Fruit fly (Drosophila melanogaster) whole organism, embryonic: ENCODE data around the gene dnc.

ENCODE experiments used
- BEAF-32 ChIP-seq: fragments of 200-800 bp; sonication (Bioruptor generic); optimal IDR thresholded peaks from 3 replicates; lab custom pipeline; 2017; ENCODE audit warnings: missing biosample characterization, missing genetic modification characterization, mild to moderate bottlenecking, moderate library complexity, missing genetic modification reagents
- BtbVII ChIP-seq: fragments of 200-800 bp; sonication (Bioruptor generic); optimal IDR thresholded peaks from 3 replicates; lab custom pipeline; 2017; ENCODE audit warnings: missing biosample characterization, mild to moderate bottlenecking, missing genetic modification characterization
- CG10274 ChIP-seq: fragments of 200-800 bp; sonication (Bioruptor generic); optimal IDR thresholded peaks from 3 replicates; lab custom pipeline; 2017; ENCODE audit warnings: missing biosample characterization, mild to moderate bottlenecking, missing genetic modification characterization
- CG12299 ChIP-seq: fragments of 200-800 bp; sonication (Bioruptor generic); optimal IDR thresholded peaks from 2 replicates; lab custom pipeline; 2018; ENCODE audit warnings: missing biosample characterization, mild to moderate bottlenecking, missing genetic modification characterization
- CG12391 ChIP-seq: fragments of 200-800 bp; sonication (Bioruptor generic); optimal IDR thresholded peaks from 3 replicates; lab custom pipeline; 2018; ENCODE audit warnings: missing biosample characterization, mild to moderate bottlenecking, missing genetic modification characterization, moderate library complexity
- CG15269 ChIP-seq: fragments of 200-800 bp; sonication (Bioruptor generic); optimal IDR thresholded peaks from 2 replicates; lab custom pipeline; 2018; ENCODE audit warnings: missing biosample characterization, mild to moderate bottlenecking, missing genetic modification characterization, moderate library complexity
- CG16815 ChIP-seq: fragments of 200-800 bp; sonication (Bioruptor generic); optimal IDR thresholded peaks from 3 replicates; lab custom pipeline; 2017; ENCODE audit warnings: missing biosample characterization, mild to moderate bottlenecking, missing genetic modification characterization
- CG17568 ChIP-seq: fragments of 200-800 bp; sonication (Bioruptor generic); optimal IDR thresholded peaks from 2 replicates; lab custom pipeline; 2018; ENCODE audit warnings: missing biosample characterization, mild to moderate bottlenecking, missing genetic modification characterization, moderate library complexity
- CG17829 ChIP-seq: fragments of 200-800 bp; optimal IDR thresholded peaks from 2 replicates; lab custom pipeline; 2019; ENCODE audit warnings: missing biosample characterization, mild to moderate bottlenecking, missing genetic modification characterization, moderate library complexity
- CG1832 ChIP-seq: fragments of 200-800 bp; sonication (Bioruptor generic); optimal IDR thresholded peaks from 2 replicates; lab custom pipeline; 2017; ENCODE audit warnings: missing biosample characterization, mild to moderate bottlenecking, missing genetic modification characterization, inconsistent platforms
- CG2678 ChIP-seq: fragments of 200-800 bp; sonication (Bioruptor generic); optimal IDR thresholded peaks from 3 replicates; lab custom pipeline; 2019; ENCODE audit warnings: missing biosample characterization, mild to moderate bottlenecking, missing genetic modification characterization, moderate library complexity
- CG3847 ChIP-seq: fragments of 200-800 bp; sonication (Bioruptor generic); IDR thresholded peaks from 2 replicates; pipeline ENCODE4 v1.3.6; 2022; ENCODE audit warnings: missing biosample characterization, missing genetic modification characterization
- CG4282 ChIP-seq: fragments of 200-800 bp; sonication (Bioruptor generic); optimal IDR thresholded peaks from 2 replicates; lab custom pipeline; 2016; ENCODE audit warnings: missing biosample characterization, missing genetic modification characterization
- CG4328 ChIP-seq: fragments of 200-800 bp; sonication (Bioruptor generic); optimal IDR thresholded peaks from 3 replicates; lab custom pipeline; 2017; ENCODE audit warnings: missing biosample characterization, missing genetic modification reagents, missing genetic modification characterization
- CG43689 ChIP-seq: fragments of 200-800 bp; sonication (Bioruptor generic); IDR thresholded peaks from 2 replicates; pipeline ENCODE4 v1.3.6; 2022; ENCODE audit warnings: missing biosample characterization, missing genetic modification characterization
- CG4820 ChIP-seq: fragments of 200-800 bp; sonication (Bioruptor generic); optimal IDR thresholded peaks from 3 replicates; lab custom pipeline; 2016; ENCODE audit warnings: missing biosample characterization, missing genetic modification characterization
- CG5953 ChIP-seq: fragments of 200-800 bp; sonication (Bioruptor generic); IDR thresholded peaks from 2 replicates; pipeline ENCODE4 v1.3.6; 2022; ENCODE audit warnings: missing biosample characterization, missing genetic modification characterization
- CG6654 ChIP-seq: fragments of 200-800 bp; sonication (Bioruptor generic); optimal IDR thresholded peaks from 2 replicates; lab custom pipeline; 2017; ENCODE audit warnings: missing biosample characterization, mild to moderate bottlenecking, missing genetic modification characterization
- CG8924 ChIP-seq: fragments of 200-800 bp; optimal IDR thresholded peaks from 3 replicates; lab custom pipeline; 2019; ENCODE audit warnings: missing biosample characterization, mild to moderate bottlenecking, missing genetic modification characterization, moderate library complexity
- CG9215 ChIP-seq: fragments of 200-800 bp; sonication (Bioruptor generic); IDR thresholded peaks from 2 replicates; pipeline ENCODE4 v1.3.6; 2022; ENCODE audit warnings: missing biosample characterization, missing genetic modification characterization
- CHES-1-like ChIP-seq: fragments of 200-800 bp; sonication (Bioruptor generic); optimal IDR thresholded peaks from 2 replicates; lab custom pipeline; 2016; ENCODE audit warnings: missing biosample characterization, missing genetic modification characterization
- CkIIα-i1 ChIP-seq: fragments of 200-800 bp; sonication (Bioruptor generic); IDR thresholded peaks from 2 replicates; pipeline ENCODE4 v1.3.6; 2022; ENCODE audit warnings: missing biosample characterization, missing genetic modification characterization
- Doc3 ChIP-seq: fragments of 200-800 bp; sonication (Bioruptor generic); IDR thresholded peaks from 3 replicates; pipeline ENCODE4 v1.3.6; 2022; ENCODE audit warnings: missing biosample characterization, missing genetic modification characterization; ENCODE audit not compliant: partially characterized antibody
- HHEX ChIP-seq: fragments of 200-800 bp; sonication (Bioruptor generic); optimal IDR thresholded peaks from 3 replicates; lab custom pipeline; 2017; ENCODE audit warnings: missing biosample characterization, mild to moderate bottlenecking, missing genetic modification characterization, missing genetic modification reagents
- HLH54F ChIP-seq: fragments of 200-800 bp; sonication (Bioruptor generic); optimal IDR thresholded peaks from 3 replicates; lab custom pipeline; 2016; ENCODE audit warnings: missing biosample characterization, missing genetic modification characterization
- Lim3 ChIP-seq: fragments of 200-800 bp; sonication (Bioruptor generic); IDR thresholded peaks from 2 replicates; pipeline ENCODE4 v1.3.6; 2022; ENCODE audit warnings: missing biosample characterization, missing genetic modification characterization
- Lpt ChIP-seq: fragments of >200 bp; optimal IDR thresholded peaks from 2 replicates; lab custom pipeline; 2018; ENCODE audit warnings: missing biosample characterization, missing genetic modification characterization
- Nf-YB ChIP-seq: fragments of 200-800 bp; sonication (Bioruptor generic); optimal IDR thresholded peaks from 3 replicates; lab custom pipeline; 2019; ENCODE audit warnings: missing biosample characterization, mild to moderate bottlenecking, missing genetic modification characterization, moderate library complexity
- Sox100B ChIP-seq: fragments of 200-800 bp; sonication (Bioruptor generic); optimal IDR thresholded peaks from 3 replicates; lab custom pipeline; 2018; ENCODE audit warnings: missing biosample characterization, mild to moderate bottlenecking, missing genetic modification characterization
- Sox102F ChIP-seq: fragments of 200-800 bp; sonication (Bioruptor generic); optimal IDR thresholded peaks from 2 replicates; lab custom pipeline; 2018; ENCODE audit warnings: missing biosample characterization, mild to moderate bottlenecking, missing genetic modification characterization, moderate library complexity
- Xrp1 ChIP-seq: fragments of 200-800 bp; sonication (Bioruptor generic); IDR thresholded peaks from 2 replicates; pipeline ENCODE4 v1.3.6; 2022; ENCODE audit warnings: missing biosample characterization, missing genetic modification characterization
- cad ChIP-seq: fragments of >200 bp; optimal IDR thresholded peaks from 2 replicates; lab custom pipeline; 2017; ENCODE audit warnings: missing biosample characterization, missing genetic modification characterization
- chinmo ChIP-seq: fragments of 200-800 bp; sonication (Bioruptor generic); IDR thresholded peaks from 4 replicates; pipeline ENCODE4 v1.3.6; 2022; ENCODE audit warnings: missing biosample characterization, missing genetic modification characterization; ENCODE audit not compliant: partially characterized antibody
- da ChIP-seq: fragments of 200-800 bp; sonication (Bioruptor generic); optimal IDR thresholded peaks from 2 replicates; lab custom pipeline; 2016; ENCODE audit warnings: missing biosample characterization, missing genetic modification characterization
- disco-r ChIP-seq: fragments of 200-800 bp; sonication (Bioruptor generic); optimal IDR thresholded peaks from 2 replicates; lab custom pipeline; 2016; ENCODE audit warnings: missing biosample characterization, missing genetic modification characterization
- esg ChIP-seq: fragments of 200-800 bp; sonication (Bioruptor generic); conservative IDR thresholded peaks from 2 replicates; pipeline ENCODE4 v1.3.6; 2022; ENCODE audit warnings: missing biosample characterization, missing genetic modification characterization
- fd3F ChIP-seq: fragments of 200-800 bp; sonication (Bioruptor generic); optimal IDR thresholded peaks from 2 replicates; lab custom pipeline; 2018; ENCODE audit warnings: missing biosample characterization, mild to moderate bottlenecking, missing genetic modification characterization, moderate library complexity
- gt ChIP-seq: fragments of 200-800 bp; sonication (Bioruptor generic); IDR thresholded peaks from 2 replicates; pipeline ENCODE4 v1.3.6; 2022; ENCODE audit warnings: missing biosample characterization, missing genetic modification characterization
- inv ChIP-seq: fragments of 200-800 bp; sonication (Bioruptor generic); IDR thresholded peaks from 2 replicates; pipeline ENCODE4 v1.3.6; 2022; ENCODE audit warnings: missing biosample characterization, missing genetic modification characterization; ENCODE audit not compliant: partially characterized antibody
- jigr1 ChIP-seq: fragments of 200-800 bp; sonication (Bioruptor generic); IDR thresholded peaks from 3 replicates; pipeline ENCODE4 v1.3.6; 2022; ENCODE audit warnings: missing biosample characterization, missing genetic modification characterization
- lola ChIP-seq, 3 experiments: fragments of >200 bp in 2 of 3; fragments of 200-800 bp in 1 of 3; sonication (Bioruptor generic) in 1 of 3; optimal IDR thresholded peaks; 2 replicates each; lab custom pipeline; 2017 to 2019; ENCODE audit warnings: missing biosample characterization in 3 of 3, missing genetic modification characterization in 3 of 3, mild to moderate bottlenecking in 1 of 3, moderate library complexity in 1 of 3
- oc ChIP-seq: fragments of 200-800 bp; sonication (Bioruptor generic); optimal IDR thresholded peaks from 2 replicates; lab custom pipeline; 2018; ENCODE audit warnings: missing biosample characterization, mild to moderate bottlenecking, missing genetic modification characterization, moderate library complexity
- peb ChIP-seq: fragments of 200-800 bp; sonication (Bioruptor generic); IDR thresholded peaks from 2 replicates; pipeline ENCODE4 v1.3.6; 2022; ENCODE audit warnings: missing biosample characterization, missing genetic modification characterization
- pfk ChIP-seq: fragments of 200-800 bp; sonication (Bioruptor generic); optimal IDR thresholded peaks from 2 replicates; lab custom pipeline; 2018; ENCODE audit warnings: missing biosample characterization, mild to moderate bottlenecking, missing genetic modification characterization, moderate library complexity
- pnt ChIP-seq: fragments of 200-800 bp; sonication (Bioruptor generic); optimal IDR thresholded peaks from 3 replicates; lab custom pipeline; 2016; ENCODE audit warnings: missing biosample characterization, missing genetic modification characterization
- pum ChIP-seq: fragments of 200-800 bp; sonication (Bioruptor generic); optimal IDR thresholded peaks from 2 replicates; lab custom pipeline; 2016; ENCODE audit warnings: missing biosample characterization, missing genetic modification characterization
- scrt ChIP-seq: fragments of 200-800 bp; sonication (Bioruptor generic); optimal IDR thresholded peaks from 2 replicates; lab custom pipeline; 2018; ENCODE audit warnings: missing biosample characterization, mild to moderate bottlenecking, missing genetic modification characterization, moderate library complexity
- sens ChIP-seq: fragments of 200-800 bp; sonication (Bioruptor generic); peaks from one replicate; lab custom pipeline; 2016; ENCODE audit warnings: missing biosample characterization, missing genetic modification characterization
- sisA ChIP-seq: fragments of 200-800 bp; sonication (Bioruptor generic); IDR thresholded peaks from 2 replicates; pipeline ENCODE4 v1.3.6; 2022; ENCODE audit warnings: missing biosample characterization, missing genetic modification characterization
- twi ChIP-seq: fragments of 200-800 bp; optimal IDR thresholded peaks from 2 replicates; lab custom pipeline; 2019; ENCODE audit warnings: missing biosample characterization, mild to moderate bottlenecking, missing genetic modification characterization, moderate library complexity
- wdn ChIP-seq: fragments of 200-800 bp; sonication (Bioruptor generic); IDR thresholded peaks from 2 replicates; pipeline ENCODE4 v1.3.6; 2022; ENCODE audit warnings: missing biosample characterization, missing genetic modification characterization

dnc gene

dm6 chrX:3188419-3188818 lies 12.2 kb downstream of the dnc start (continued):
- 0 out of 2 replicates have a peak, but pooled peaks have one; percentile 22 for TF ChIP-seq CG3847 (GFP tag; lab: Robert Waterston, UW)
- TF ChIP-seq Lim3 = no peak
- no peak for TF ChIP-seq CG4282 (GFP tag; lab: Kevin White, UChicago)
- no peak for TF ChIP-seq CkIIα-i1 (GFP tag; lab: Robert Waterston, UW)
- no peak for TF ChIP-seq CG4820 (GFP tag; lab: Kevin White, UChicago)
- peak; percentile 55 for TF ChIP-seq CG17568
- TF ChIP-seq CG12299 (tag; lab: Kevin White, UChicago) = no peak
- TF ChIP-seq CG15269 (tag; lab: Kevin White, UChicago) = peak; percentile 41
- TF ChIP-seq HHEX (GFP tag; lab: Kevin White, UChicago) = peak; percentile 45
- peak; percentile 17 for TF ChIP-seq CHES-1-like
- peak; percentile 40 for TF ChIP-seq pfk
- no peak for TF ChIP-seq peb
- no peak for TF ChIP-seq esg (GFP tag; lab: Robert Waterston, UW)
- TF ChIP-seq CG2678 = peak; percentile 69
- peak; percentile 28 for TF ChIP-seq BtbVII (GFP tag; lab: Kevin White, UChicago)
- no peak for TF ChIP-seq da (GFP tag; lab: Kevin White, UChicago)
- TF ChIP-seq sisA (GFP tag; lab: Robert Waterston, UW) = no peak
- TF ChIP-seq disco-r (GFP tag; lab: Kevin White, UChicago) = no peak
- TF ChIP-seq CG10274 (GFP tag; lab: Kevin White, UChicago) = no peak
- no peak for TF ChIP-seq Doc3 (GFP tag; lab: Robert Waterston, UW)
- no peak for TF ChIP-seq CG16815 (GFP tag; lab: Kevin White, UChicago)
- no peak for TF ChIP-seq wdn
- no peak for TF ChIP-seq Lpt (GFP tag; lab: Kevin White, UChicago)
- TF ChIP-seq HLH54F (GFP tag; lab: Kevin White, UChicago) = peak; percentile 1
- TF ChIP-seq gt (GFP tag; lab: Robert Waterston, UW) = no peak
- TF ChIP-seq CG1832 (GFP tag; lab: Kevin White, UChicago) = no peak
- TF ChIP-seq fd3F (GFP tag; lab: Kevin White, UChicago) = peak; percentile 19
- TF ChIP-seq twi (tag; lab: Kevin White, UChicago) = no peak
- no peak for TF ChIP-seq CG5953 (GFP tag; lab: Robert Waterston, UW)
- no peak for TF ChIP-seq oc
- TF ChIP-seq inv = no peak
- TF ChIP-seq jigr1 (GFP tag; lab: Robert Waterston, UW) = no peak
- TF ChIP-seq Xrp1 (GFP tag; lab: Robert Waterston, UW) = peak; percentile 70
- no peak for TF ChIP-seq CG43689 (GFP tag; lab: Robert Waterston, UW)
- TF ChIP-seq pum = no peak
- no peak for TF ChIP-seq BEAF-32 (GFP tag; lab: Kevin White, UChicago)
- no peak for TF ChIP-seq chinmo (GFP tag; lab: Robert Waterston, UW)
- no peak for TF ChIP-seq CG8924 (tag; lab: Kevin White, UChicago)
- TF ChIP-seq Sox100B = peak; percentile 56
- no peak for TF ChIP-seq pnt (GFP tag; lab: Kevin White, UChicago)
- no peak for TF ChIP-seq CG9215 (GFP tag; lab: Robert Waterston, UW)
- TF ChIP-seq lola (GFP tag; optimal IDR thresholded peaks at IDR 0.05; lab: Kevin White, UChicago) = peak in 1 of 3 experiments; percentile 2
- TF ChIP-seq CG17829 (tag; lab: Kevin White, UChicago) = no peak
- TF ChIP-seq scrt = peak; percentile 5
- no peak for TF ChIP-seq CG6654
- no peak for TF ChIP-seq cad (GFP tag; lab: Kevin White, UChicago)
- TF ChIP-seq Sox102F (GFP tag; lab: Kevin White, UChicago) = peak; percentile 42
- peak; percentile 47 for TF ChIP-seq CG4328 (GFP tag; lab: Kevin White, UChicago)
- peak; percentile 14 for TF ChIP-seq CG12391 (tag; lab: Kevin White, UChicago)
- TF ChIP-seq sens (GFP tag; lab: Kevin White, UChicago) = peak; percentile 89
- TF ChIP-seq Nf-YB (GFP tag; lab: Kevin White, UChicago) = no peak
